Worm (Caenorhabditis elegans) whole organism, L4/young adult: ENCODE data around the gene T09A5.4.

ENCODE experiments used
- W03F9.2 ChIP-seq: fragments of 150-350 bp; optimal IDR thresholded peaks from 2 replicates; lab custom pipeline; 2014; ENCODE audit warnings: missing biosample characterization, missing genetic modification characterization
- him-1 ChIP-seq: sonication (generic microtip); optimal IDR thresholded peaks from 2 replicates; lab custom pipeline; 2016; ENCODE audit warnings: missing genotype, missing genetic modification reagents, missing genetic modification characterization, missing compliant biosample characterization

ce11 chrII:7870632-7871031 is 24.6 kb downstream of the T09A5.4 start:
- TF ChIP-seq W03F9.2 (tag; lab: Kevin White, UChicago), result peak; percentile 3
- no peak for TF ChIP-seq him-1 (tag; lab: Kevin White, UChicago)
